Worm (Caenorhabditis elegans): ENCODE results near the gene fbxa-128.
A peak's percentile ranks its signal among the peaks of the same experiment; 100 is the strongest.

The fbxa-128 gene

ce11 chrIII:11112718-11113117, 26.2 kb downstream of the fbxa-128 start:
- TF ChIP-seq set-16 (GFP tag; IDR thresholded peaks at IDR 0.05) (peak; percentile 23; the same call in 1 of the 2 replicates), Y75B8A.6 (GFP tag; IDR thresholded peaks at IDR 0.05) (0 out of 2 replicates have a peak, but pooled peaks have one; percentile 52), hmg-1.1 (GFP tag; IDR thresholded peaks at IDR 0.05) (peak; percentile 78), vab-7 (GFP tag; IDR thresholded peaks at IDR 0.05) (0 out of 2 replicates have a peak, but pooled peaks have one; percentile 9), skn-1 (tag; optimal IDR thresholded peaks at IDR 0.05) (no peak), nhr-102 (tag; optimal IDR thresholded peaks at IDR 0.05) (peak; percentile 52), mxl-2 (GFP tag; conservative IDR thresholded peaks at IDR 0.05) (no peak), mxl-3 (GFP tag; optimal IDR thresholded peaks at IDR 0.05) (peak; percentile 82), T20F7.1 (GFP tag; optimal IDR thresholded peaks at IDR 0.05) (peak; percentile 53), egl-43 (GFP tag; IDR thresholded peaks at IDR 0.05) (peak; percentile 59; the same call in 1 of the 2 replicates), Y48G9A.11 (GFP tag; IDR thresholded peaks at IDR 0.05) (peak; percentile 35; the same call in 1 of the 2 replicates), nhr-42 (GFP tag; IDR thresholded peaks at IDR 0.05) (peak; percentile 56; the same call in 1 of the 2 replicates), pha-4 (GFP tag; IDR thresholded peaks at IDR 0.05) (peak; percentile 62), pha-4 (tag; optimal IDR thresholded peaks at IDR 0.05) (no peak), Y5F2A.4 (GFP tag; optimal IDR thresholded peaks at IDR 0.05) (no peak), zip-11 (GFP tag; IDR thresholded peaks at IDR 0.05) (no peak), snpc-4 (tag; optimal IDR thresholded peaks at IDR 0.05) (no peak), hif-1 (tag; optimal IDR thresholded peaks at IDR 0.05) (peak in 1 of 2 experiments; percentile 67), lin-38 (GFP tag; IDR thresholded peaks at IDR 0.05) (peak; percentile 89), unc-130 (GFP tag; optimal IDR thresholded peaks at IDR 0.05) (peak; percentile 48), mep-1 (tag; optimal IDR thresholded peaks at IDR 0.05) (peak; percentile 24), T26A8.4 (GFP tag; IDR thresholded peaks at IDR 0.05) (0 out of 2 replicates have a peak, but pooled peaks have one; percentile 33), dmd-6 (GFP tag; IDR thresholded peaks at IDR 0.05) (peak; percentile 63), arid-1 (GFP tag; conservative IDR thresholded peaks at IDR 0.05) (0 out of 2 replicates have a peak, but pooled peaks have one; percentile 15), php-3 (GFP tag; IDR thresholded peaks at IDR 0.05) (0 out of 2 replicates have a peak, but pooled peaks have one; percentile 10), F37D6.2 (tag; optimal IDR thresholded peaks at IDR 0.05) (peak; percentile 9), lsy-2 (tag; optimal IDR thresholded peaks at IDR 0.05) (peak in 1 of 2 experiments; percentile 47), hlh-11 (tag; optimal IDR thresholded peaks at IDR 0.05) (peak; percentile 59), ZK546.5 (tag; optimal IDR thresholded peaks at IDR 0.05) (no peak), ZK337.2 (GFP tag; IDR thresholded peaks at IDR 0.05) (peak; percentile 82; the same call in 1 of the 2 replicates), lin-1 (GFP tag; IDR thresholded peaks at IDR 0.05) (no peak), ceh-20 (GFP tag; IDR thresholded peaks at IDR 0.05) (peak; percentile 59; the same call in 1 of the 2 replicates), daf-16 (GFP tag; optimal IDR thresholded peaks at IDR 0.05) (peak in 1 of 2 experiments; percentile 10), daf-16 (tag; optimal IDR thresholded peaks at IDR 0.05) (peak; percentile 39), rbr-2 (tag; optimal IDR thresholded peaks at IDR 0.05) (peak; percentile 71), nhr-28 (tag; optimal IDR thresholded peaks at IDR 0.05) (no peak), lin-29 (GFP tag; IDR thresholded peaks at IDR 0.05) (peak; percentile 80), ztf-11 (tag; optimal IDR thresholded peaks at IDR 0.05) (no peak), mes-2 (tag; optimal IDR thresholded peaks at IDR 0.05; ENCODE audit: poor library complexity, severe bottlenecking) (peak; percentile 92), ceh-44 (GFP tag; IDR thresholded peaks at IDR 0.05) (peak; percentile 75; the same call in 1 of the 2 replicates), dmd-9 (GFP tag; IDR thresholded peaks at IDR 0.05) (peak; percentile 84), madf-9 (GFP tag; conservative IDR thresholded peaks at IDR 0.05) (peak; percentile 50; the same call in 1 of the 2 replicates), dpl-1 (GFP tag; optimal IDR thresholded peaks at IDR 0.05) (peak; percentile 25)
